Fruit fly (Drosophila melanogaster) whole organism, pupa: ENCODE data around the gene CG14965.

Experiments
- CG10348 ChIP-seq: fragments of 200-800 bp; sonication (Bioruptor generic); IDR thresholded peaks from 2 replicates; pipeline ENCODE4 v1.3.6; 2022; ENCODE audit warnings: missing biosample characterization, missing genetic modification characterization
- CG12605 ChIP-seq: fragments of 200-800 bp; sonication (Bioruptor generic); IDR thresholded peaks from 2 replicates; pipeline ENCODE4 v1.3.6; 2022; ENCODE audit warnings: missing biosample characterization, missing genetic modification characterization
- CG13204 ChIP-seq: fragments of 200-800 bp; sonication (Bioruptor generic); optimal IDR thresholded peaks from 2 replicates; lab custom pipeline; 2018; ENCODE audit warnings: missing biosample characterization, mild to moderate bottlenecking, missing genetic modification characterization, moderate library complexity
- CG14655 ChIP-seq: fragments of 200-800 bp; sonication (Bioruptor generic); optimal IDR thresholded peaks from 3 replicates; lab custom pipeline; 2017; ENCODE audit warnings: mild to moderate bottlenecking, missing biosample characterization, missing genetic modification reagents, missing genetic modification characterization
- CG15710 ChIP-seq: fragments of 200-800 bp; sonication (Bioruptor generic); optimal IDR thresholded peaks from 2 replicates; lab custom pipeline; 2018; ENCODE audit warnings: missing biosample characterization, mild to moderate bottlenecking, missing genetic modification characterization, moderate library complexity
- CG17806 ChIP-seq: fragments of 200-800 bp; sonication (Bioruptor generic); optimal IDR thresholded peaks from 2 replicates; lab custom pipeline; 2018; ENCODE audit warnings: missing biosample characterization, mild to moderate bottlenecking, missing genetic modification characterization, moderate library complexity
- CG32121 ChIP-seq: fragments of 200-800 bp; sonication (Bioruptor generic); IDR thresholded peaks from 2 replicates; pipeline ENCODE4 v1.3.6; 2022; ENCODE audit warnings: missing biosample characterization, missing genetic modification characterization
- CG34367 ChIP-seq: fragments of 200-800 bp; sonication (Bioruptor generic); optimal IDR thresholded peaks from 2 replicates; lab custom pipeline; 2018; ENCODE audit warnings: missing biosample characterization, mild to moderate bottlenecking, missing genetic modification characterization
- CG4496 ChIP-seq: fragments of 200-800 bp; sonication (Bioruptor generic); IDR thresholded peaks from 3 replicates; pipeline ENCODE4 v1.3.6; 2022; ENCODE audit warnings: missing biosample characterization, missing genetic modification characterization
- CG8159 ChIP-seq: fragments of 200-800 bp; sonication (Bioruptor generic); optimal IDR thresholded peaks from 3 replicates; lab custom pipeline; 2018; ENCODE audit warnings: missing biosample characterization, mild to moderate bottlenecking, missing genetic modification characterization, moderate library complexity
- CG8301 ChIP-seq: fragments of 200-800 bp; sonication (Bioruptor generic); optimal IDR thresholded peaks from 2 replicates; lab custom pipeline; 2018; ENCODE audit warnings: missing biosample characterization, mild to moderate bottlenecking, missing genetic modification characterization
- CG9948 ChIP-seq: fragments of 200-800 bp; sonication (Bioruptor generic); optimal IDR thresholded peaks from 2 replicates; lab custom pipeline; 2018; ENCODE audit warnings: missing biosample characterization, mild to moderate bottlenecking, missing genetic modification characterization, moderate library complexity
- D1 ChIP-seq: fragments of 200-800 bp; sonication (Bioruptor generic); optimal IDR thresholded peaks from 2 replicates; lab custom pipeline; 2018; ENCODE audit warnings: missing biosample characterization, mild to moderate bottlenecking, missing genetic modification characterization, moderate library complexity
- EcR ChIP-seq: fragments of 200-800 bp; sonication (Bioruptor generic); optimal IDR thresholded peaks from 3 replicates; lab custom pipeline; 2019; ENCODE audit warnings: missing biosample characterization, missing genetic modification characterization, mild to moderate bottlenecking, moderate library complexity, missing genetic modification reagents
- Ets98B ChIP-seq: fragments of 200-800 bp; sonication (Bioruptor generic); IDR thresholded peaks from 2 replicates; pipeline ENCODE4 v1.3.6; 2022; ENCODE audit warnings: missing biosample characterization, missing genetic modification characterization
- Pif1B ChIP-seq: fragments of 200-800 bp; sonication (Bioruptor generic); optimal IDR thresholded peaks from 3 replicates; lab custom pipeline; 2016; ENCODE audit warnings: missing biosample characterization, missing genetic modification characterization
- Snoo ChIP-seq: fragments of 200-800 bp; sonication (Bioruptor generic); optimal IDR thresholded peaks from 3 replicates; lab custom pipeline; 2017; ENCODE audit warnings: missing biosample characterization, mild to moderate bottlenecking, missing genetic modification characterization, inconsistent platforms
- fd96Ca ChIP-seq: fragments of 200-800 bp; sonication (Bioruptor generic); IDR thresholded peaks from 3 replicates; pipeline ENCODE4 v1.3.6; 2022; ENCODE audit warnings: missing biosample characterization, missing genetic modification characterization
- gl ChIP-seq: fragments of 200-800 bp; sonication (Bioruptor generic); optimal IDR thresholded peaks from 2 replicates; lab custom pipeline; 2018; ENCODE audit warnings: missing biosample characterization, mild to moderate bottlenecking, missing genetic modification characterization
- rn ChIP-seq: fragments of 200-800 bp; sonication (Bioruptor generic); IDR thresholded peaks from 2 replicates; pipeline ENCODE4 v1.3.6; 2022; ENCODE audit warnings: missing biosample characterization, missing genetic modification characterization

Gene CG14965

dm6 chr3L:3162584-3162983 lies 29.7 kb downstream of the CG14965 start:
- TF ChIP-seq CG13204 (GFP tag; lab: Kevin White, UChicago) (no peak), CG9948 (no peak), CG8159 (tag; lab: Kevin White, UChicago) (no peak), CG8301 (tag; lab: Kevin White, UChicago) (no peak), CG4496 (GFP tag; lab: Robert Waterston, UW) (no peak), CG34367 (tag; lab: Kevin White, UChicago) (no peak), CG12605 (GFP tag; lab: Robert Waterston, UW) (no peak), EcR (GFP tag; lab: Kevin White, UChicago) (no peak), fd96Ca (no peak), Ets98B (no peak), CG14655 (GFP tag; lab: Kevin White, UChicago) (no peak), CG17806 (no peak), rn (no peak), D1 (tag; lab: Kevin White, UChicago) (no peak), CG10348 (GFP tag; lab: Robert Waterston, UW) (no peak), CG15710 (tag; lab: Kevin White, UChicago) (no peak), gl (tag; lab: Kevin White, UChicago) (no peak)

dm6 chr3L:3161968-3162367 lies 30.3 kb downstream of the CG14965 start, which contains the start of gene rasp:
Gene rasp (plus strand): TSS chr3L:3162180.
- TF ChIP-seq CG17806 = no peak
- TF ChIP-seq D1 (tag; lab: Kevin White, UChicago) = no peak
- TF ChIP-seq Pif1B (GFP tag; lab: Kevin White, UChicago) = no peak
- no peak for TF ChIP-seq CG32121
- no peak for TF ChIP-seq CG15710 (tag; lab: Kevin White, UChicago)
- TF ChIP-seq, all 21 proteins: peak for 0

DNA sequence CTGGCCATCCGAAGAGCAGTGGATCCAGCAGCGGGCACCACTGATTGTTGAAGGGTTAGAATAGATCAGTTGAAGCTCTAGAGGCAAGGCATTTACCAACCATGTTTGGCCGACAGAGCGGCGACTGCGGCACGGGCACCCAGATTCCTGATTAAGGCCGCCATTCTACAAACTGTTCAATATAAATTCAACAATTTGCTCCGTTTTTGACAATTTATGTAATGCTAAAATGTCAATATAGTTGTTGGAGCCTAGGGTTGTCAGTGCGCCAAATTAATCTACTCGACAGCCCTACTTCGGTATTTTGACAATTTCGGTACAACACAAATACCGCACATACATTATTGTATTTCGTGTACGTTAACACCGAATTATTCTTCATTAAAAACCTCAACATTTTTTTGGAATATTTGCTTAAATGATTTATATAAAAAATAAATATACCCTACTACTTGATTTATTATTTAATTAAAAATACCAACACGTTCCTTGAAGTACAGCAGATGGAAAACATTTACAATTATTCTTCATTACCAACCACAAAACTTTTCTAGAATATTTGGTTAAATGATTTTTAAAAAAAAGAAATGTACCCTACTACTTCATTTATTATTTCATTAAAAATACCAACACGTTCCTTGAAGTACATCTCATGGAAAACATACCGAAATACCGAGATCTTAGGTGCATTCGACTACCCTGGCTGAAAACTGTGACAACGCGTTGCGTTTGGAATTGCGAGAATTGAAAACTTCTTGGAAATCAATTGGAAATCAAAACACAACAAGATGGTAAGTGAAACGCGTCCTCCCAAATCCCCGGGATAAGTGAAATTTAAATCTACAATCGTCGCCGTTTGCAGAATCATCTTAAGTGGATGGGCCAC lies 32.7 kb downstream of the CG14965 start, which contains the start of the genes ND-30 and CG15812:
Gene ND-30 (minus strand): TSS at position 270 of the 886 bp plus-strand sequence.
Gene CG15812 (plus strand): TSS at position 683 of the 886 bp plus-strand sequence.
- TF ChIP-seq Snoo (no peak), EcR (GFP tag; lab: Kevin White, UChicago) (no peak), Ets98B (no peak), CG15710 (tag; lab: Kevin White, UChicago) (peak; percentile 44), CG17806 (no peak), CG10348 (GFP tag; lab: Robert Waterston, UW) (no peak), CG12605 (GFP tag; lab: Robert Waterston, UW) (no peak)

DNA sequence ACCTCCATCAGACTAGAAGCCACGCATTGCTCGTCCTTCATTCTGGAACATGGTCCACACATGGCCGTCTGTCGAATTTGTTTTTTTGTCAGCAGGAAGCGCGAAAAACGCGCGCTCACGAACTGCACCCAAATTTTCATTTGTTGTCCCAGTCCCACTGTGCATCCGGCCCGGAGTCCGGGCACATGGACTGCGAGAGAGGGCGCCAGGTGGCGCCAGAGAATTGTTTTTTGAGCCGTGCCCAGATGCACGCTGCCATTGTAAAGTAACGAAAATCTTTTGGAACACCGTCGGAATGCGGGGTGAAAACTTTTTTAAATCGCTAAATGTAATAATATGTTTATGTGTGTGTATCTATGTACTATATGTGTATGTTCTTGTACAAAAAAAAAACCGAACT lies 34.6 kb downstream of the CG14965 start:
- no peak for TF ChIP-seq gl (tag; lab: Kevin White, UChicago)
- TF ChIP-seq CG9948 = no peak
- no peak for TF ChIP-seq CG17806

DNA sequence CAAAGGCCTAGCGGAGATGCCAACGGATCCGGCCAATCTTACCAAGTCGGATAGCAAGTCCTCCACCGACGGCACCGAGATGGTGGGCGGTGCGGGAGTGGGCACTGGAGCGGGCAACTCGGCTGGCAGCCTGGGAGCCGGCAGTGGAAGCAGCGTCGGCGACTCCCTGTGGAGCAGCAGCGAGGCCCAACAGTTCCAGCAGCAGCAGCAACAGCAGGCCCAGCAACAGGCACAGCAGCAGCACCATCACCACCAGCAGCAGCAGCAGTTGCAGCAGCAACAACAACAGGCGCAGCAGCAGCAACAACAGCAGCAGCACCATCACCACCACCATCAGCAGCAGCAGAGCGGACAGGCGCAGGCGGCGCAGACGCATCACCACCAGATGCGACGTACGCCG lies 41.9 kb downstream of the CG14965 start:
- TF ChIP-seq rn = 0 out of 2 replicates have a peak, but pooled peaks have one; percentile 9
- no peak for TF ChIP-seq CG12605 (GFP tag; lab: Robert Waterston, UW)

DNA sequence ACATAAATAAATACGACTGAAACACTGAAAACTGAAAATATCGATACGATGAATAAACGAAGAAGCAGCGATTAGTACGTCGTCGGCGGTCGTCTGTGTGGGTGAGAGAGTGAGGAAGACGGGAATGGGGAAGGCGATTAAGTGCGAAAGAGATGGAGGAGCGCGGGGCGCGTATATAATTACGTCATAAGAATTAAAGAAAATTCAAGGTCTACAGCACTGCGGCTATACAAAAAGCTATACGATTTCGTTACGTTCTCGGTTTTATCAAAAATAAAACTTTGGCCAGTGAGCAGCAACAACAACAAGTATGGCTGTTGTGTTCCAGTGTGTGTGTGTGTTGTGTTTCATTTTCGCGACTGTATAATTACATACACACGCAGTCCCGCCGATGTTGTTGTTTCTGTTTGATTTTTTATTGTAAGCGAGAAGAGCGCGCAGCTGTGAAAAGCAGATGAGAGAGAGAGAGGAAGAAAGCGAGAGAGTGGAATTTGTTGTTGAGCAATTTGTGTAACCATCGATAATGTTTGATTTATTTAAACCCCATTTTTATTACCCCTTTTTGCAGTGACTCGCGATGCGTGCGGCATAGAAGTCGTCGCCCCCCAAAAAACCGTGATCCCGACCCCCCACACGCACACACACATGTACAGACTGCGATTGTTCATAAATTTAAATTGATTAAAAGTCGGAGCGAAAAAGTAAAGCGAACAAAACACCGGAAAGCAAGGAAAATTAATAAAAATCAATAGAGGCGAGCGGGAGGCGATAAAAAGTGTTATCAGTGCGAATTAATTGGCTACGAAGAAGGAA lies 43.0 kb downstream of the CG14965 start:
- TF ChIP-seq Snoo (no peak), CG32121 (peak; percentile 43; the same call in 1 of the 2 replicates), EcR (GFP tag; lab: Kevin White, UChicago) (peak; percentile 49), CG13204 (GFP tag; lab: Kevin White, UChicago) (peak; percentile 68)
- TF ChIP-seq, all 21 proteins: peak for 3
